Worm (Caenorhabditis elegans): ENCODE data around the gene Y57A10A.31.

Gene Y57A10A.31

DNA sequence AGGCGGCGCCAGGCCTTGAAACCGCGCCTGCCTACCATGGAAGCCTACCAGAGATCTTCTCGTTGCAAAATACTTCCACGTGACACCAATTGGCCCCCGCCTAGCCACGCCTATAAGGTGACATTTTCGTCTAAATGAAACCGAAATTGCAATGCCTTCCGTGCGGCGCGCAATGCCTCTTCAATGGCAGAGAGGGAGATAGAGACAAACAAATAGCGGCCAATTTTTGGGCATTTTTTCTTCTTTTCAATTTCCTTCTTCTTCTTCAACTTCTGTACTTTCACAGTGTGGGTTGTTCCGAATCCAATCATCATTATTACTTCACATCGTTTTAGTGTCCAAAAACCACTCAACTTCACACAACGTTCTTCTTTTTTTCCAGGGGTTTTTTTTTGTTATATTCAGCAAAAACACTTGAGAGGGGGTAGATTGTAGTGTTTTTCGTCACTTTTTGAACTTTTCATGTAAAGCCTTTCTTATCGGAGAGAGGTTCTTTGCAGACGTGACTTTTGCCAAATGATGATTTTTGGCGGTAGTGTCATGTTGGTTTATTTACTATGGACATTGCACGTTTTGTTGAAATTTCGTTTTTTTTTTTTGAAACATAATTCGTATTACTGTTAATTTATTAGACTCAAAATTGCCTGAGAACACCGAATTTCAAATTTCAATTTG is 27.9 kb upstream of the Y57A10A.31 start:
- TF ChIP-seq cog-1 (tag; optimal IDR thresholded peaks at IDR 0.05) (no peak), klf-2 (GFP tag; conservative IDR thresholded peaks at IDR 0.05) (no peak), med-1 (GFP tag; optimal IDR thresholded peaks at IDR 0.05; ENCODE audit: insufficient read depth) (no peak), ztf-23 (GFP tag; IDR thresholded peaks at IDR 0.05) (no peak), flt-1 (GFP tag; IDR thresholded peaks at IDR 0.05) (no peak), T22C8.4 (GFP tag; IDR thresholded peaks at IDR 0.05) (no peak), ref-1 (GFP tag; conservative IDR thresholded peaks at IDR 0.05) (no peak), tab-1 (GFP tag; IDR thresholded peaks at IDR 0.05) (no peak), ztf-29 (GFP tag; IDR thresholded peaks at IDR 0.05) (no peak)

DNA sequence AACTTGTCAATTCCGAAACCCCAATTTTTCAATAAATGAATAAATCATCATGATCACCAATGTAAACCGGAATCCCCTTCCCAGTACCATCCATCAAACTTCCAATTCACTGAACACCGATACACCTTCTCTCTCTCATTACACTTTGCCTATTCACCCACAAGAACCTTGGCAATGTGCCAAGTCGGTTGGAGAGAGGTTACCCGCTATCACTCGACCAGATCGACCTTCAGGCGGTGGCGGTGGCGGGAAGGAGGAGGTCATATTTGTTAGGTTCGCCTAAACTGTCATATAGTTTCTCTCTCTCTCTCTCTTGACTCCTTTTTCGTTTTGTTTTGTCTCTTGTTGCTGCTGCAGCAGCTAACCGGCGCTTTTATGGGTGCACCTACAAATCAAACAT is 26.6 kb upstream of the Y57A10A.31 start:
- no peak for TF ChIP-seq T22C8.4 (GFP tag; IDR thresholded peaks at IDR 0.05)
- no peak for TF ChIP-seq med-1 (GFP tag; optimal IDR thresholded peaks at IDR 0.05; ENCODE audit: insufficient read depth)
- TF ChIP-seq ref-1 (GFP tag; conservative IDR thresholded peaks at IDR 0.05): no peak
- TF ChIP-seq ztf-29 (GFP tag; IDR thresholded peaks at IDR 0.05): no peak
- TF ChIP-seq flt-1 (GFP tag; IDR thresholded peaks at IDR 0.05): no peak; the same call in 1 of the 2 replicates
- no peak for TF ChIP-seq tab-1 (GFP tag; IDR thresholded peaks at IDR 0.05)
- no peak for TF ChIP-seq cog-1 (tag; optimal IDR thresholded peaks at IDR 0.05)
- TF ChIP-seq klf-2 (GFP tag; conservative IDR thresholded peaks at IDR 0.05): no peak
- no peak for TF ChIP-seq ztf-23 (GFP tag; IDR thresholded peaks at IDR 0.05)

ce11 chrII:12263971-12264554 is 25.1 kb upstream of the Y57A10A.31 start, which contains the start of gene faxc-1:
TSS of gene faxc-1 (plus strand) at chrII:12264192.
- TF ChIP-seq ztf-29 (GFP tag; IDR thresholded peaks at IDR 0.05) (no peak), ztf-23 (GFP tag; IDR thresholded peaks at IDR 0.05) (no peak), ref-1 (GFP tag; conservative IDR thresholded peaks at IDR 0.05) (no peak), cog-1 (tag; optimal IDR thresholded peaks at IDR 0.05) (no peak)

ce11 chrII:12264847-12265246 is 24.3 kb upstream of the Y57A10A.31 start:
- no peak for TF ChIP-seq ref-1 (GFP tag; conservative IDR thresholded peaks at IDR 0.05)
- no peak for TF ChIP-seq tab-1 (GFP tag; IDR thresholded peaks at IDR 0.05)
- no peak for TF ChIP-seq med-1 (GFP tag; optimal IDR thresholded peaks at IDR 0.05; ENCODE audit: insufficient read depth)
- TF ChIP-seq klf-2 (GFP tag; conservative IDR thresholded peaks at IDR 0.05): no peak
- no peak for TF ChIP-seq ztf-29 (GFP tag; IDR thresholded peaks at IDR 0.05)
- no peak for TF ChIP-seq ztf-23 (GFP tag; IDR thresholded peaks at IDR 0.05)
- TF ChIP-seq T22C8.4 (GFP tag; IDR thresholded peaks at IDR 0.05): no peak
- no peak for TF ChIP-seq cog-1 (tag; optimal IDR thresholded peaks at IDR 0.05)

DNA sequence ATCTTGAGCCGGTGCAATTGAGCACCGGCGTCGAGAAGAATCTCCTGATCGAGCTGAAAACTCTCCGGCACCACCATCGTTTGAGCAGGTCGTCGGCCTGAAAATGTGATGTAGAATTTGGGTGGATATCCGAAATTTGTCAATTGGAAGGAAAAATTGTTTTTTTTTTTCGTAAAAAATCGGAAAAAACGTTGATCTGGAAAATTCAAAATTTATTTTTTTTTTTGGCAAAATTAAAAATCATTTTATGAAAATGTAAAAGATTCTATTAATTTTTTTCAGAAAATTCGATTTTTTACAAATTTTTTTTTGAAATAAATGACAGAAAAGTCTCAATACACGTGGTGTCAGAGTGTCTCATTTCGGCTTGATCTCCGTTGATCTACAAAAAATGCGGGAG is 23.0 kb upstream of the Y57A10A.31 start, which contains the start of gene tric-1B.1:
TSS of gene tric-1B.1 (minus strand) at position 101 of the 400 bp plus-strand sequence.
- no peak for TF ChIP-seq T22C8.4 (GFP tag; IDR thresholded peaks at IDR 0.05)
- TF ChIP-seq med-1 (GFP tag; optimal IDR thresholded peaks at IDR 0.05; ENCODE audit: insufficient read depth): no peak
- TF ChIP-seq klf-2 (GFP tag; conservative IDR thresholded peaks at IDR 0.05): no peak
- TF ChIP-seq flt-1 (GFP tag; IDR thresholded peaks at IDR 0.05): no peak
- no peak for TF ChIP-seq ref-1 (GFP tag; conservative IDR thresholded peaks at IDR 0.05)
- TF ChIP-seq ztf-23 (GFP tag; IDR thresholded peaks at IDR 0.05): no peak

DNA sequence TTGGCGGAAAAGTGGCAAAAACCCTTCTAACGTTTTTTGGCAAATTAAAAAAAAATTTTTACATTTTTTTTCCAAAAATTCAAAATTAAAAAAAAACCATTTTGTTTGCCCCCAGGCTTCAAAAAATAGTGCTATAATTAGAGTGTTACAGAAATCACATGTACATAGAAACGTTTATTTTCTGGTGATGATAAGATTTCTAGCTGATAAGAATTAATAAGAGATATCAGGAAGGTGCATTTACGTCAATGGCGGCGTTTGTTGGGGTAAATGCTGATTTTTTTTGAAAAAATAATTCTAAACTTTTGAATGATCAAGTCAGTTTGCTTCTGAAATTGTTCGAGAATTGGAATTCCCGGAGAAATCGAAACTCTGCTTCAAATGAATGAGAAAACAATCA is 22.4 kb upstream of the Y57A10A.31 start:
- TF ChIP-seq ref-1 (GFP tag; conservative IDR thresholded peaks at IDR 0.05): no peak
- TF ChIP-seq tab-1 (GFP tag; IDR thresholded peaks at IDR 0.05): no peak
- TF ChIP-seq ztf-29 (GFP tag; IDR thresholded peaks at IDR 0.05): no peak
- TF ChIP-seq cog-1 (tag; optimal IDR thresholded peaks at IDR 0.05): no peak
- TF ChIP-seq ztf-23 (GFP tag; IDR thresholded peaks at IDR 0.05): no peak
- TF ChIP-seq T22C8.4 (GFP tag; IDR thresholded peaks at IDR 0.05): no peak
- no peak for TF ChIP-seq flt-1 (GFP tag; IDR thresholded peaks at IDR 0.05)
- no peak for TF ChIP-seq med-1 (GFP tag; optimal IDR thresholded peaks at IDR 0.05; ENCODE audit: insufficient read depth)

ce11 chrII:12268857-12269256 is 20.3 kb upstream of the Y57A10A.31 start:
- TF ChIP-seq ref-1 (GFP tag; conservative IDR thresholded peaks at IDR 0.05) (no peak), ztf-23 (GFP tag; IDR thresholded peaks at IDR 0.05) (no peak), ztf-29 (GFP tag; IDR thresholded peaks at IDR 0.05) (no peak), tab-1 (GFP tag; IDR thresholded peaks at IDR 0.05) (no peak), T22C8.4 (GFP tag; IDR thresholded peaks at IDR 0.05) (no peak), klf-2 (GFP tag; conservative IDR thresholded peaks at IDR 0.05) (no peak)

ce11 chrII:12274944-12275343 is 14.2 kb upstream of the Y57A10A.31 start, which contains the start of gene Y57A10A.27:
TSS of gene Y57A10A.27 (minus strand) at chrII:12275044.
- no peak for TF ChIP-seq ztf-23 (GFP tag; IDR thresholded peaks at IDR 0.05)
- no peak for TF ChIP-seq T22C8.4 (GFP tag; IDR thresholded peaks at IDR 0.05)
- TF ChIP-seq cog-1 (tag; optimal IDR thresholded peaks at IDR 0.05): no peak
- TF ChIP-seq ref-1 (GFP tag; conservative IDR thresholded peaks at IDR 0.05): no peak
- TF ChIP-seq flt-1 (GFP tag; IDR thresholded peaks at IDR 0.05): no peak
- no peak for TF ChIP-seq tab-1 (GFP tag; IDR thresholded peaks at IDR 0.05)
- no peak for TF ChIP-seq klf-2 (GFP tag; conservative IDR thresholded peaks at IDR 0.05)
- TF ChIP-seq med-1 (GFP tag; optimal IDR thresholded peaks at IDR 0.05; ENCODE audit: insufficient read depth): no peak

DNA sequence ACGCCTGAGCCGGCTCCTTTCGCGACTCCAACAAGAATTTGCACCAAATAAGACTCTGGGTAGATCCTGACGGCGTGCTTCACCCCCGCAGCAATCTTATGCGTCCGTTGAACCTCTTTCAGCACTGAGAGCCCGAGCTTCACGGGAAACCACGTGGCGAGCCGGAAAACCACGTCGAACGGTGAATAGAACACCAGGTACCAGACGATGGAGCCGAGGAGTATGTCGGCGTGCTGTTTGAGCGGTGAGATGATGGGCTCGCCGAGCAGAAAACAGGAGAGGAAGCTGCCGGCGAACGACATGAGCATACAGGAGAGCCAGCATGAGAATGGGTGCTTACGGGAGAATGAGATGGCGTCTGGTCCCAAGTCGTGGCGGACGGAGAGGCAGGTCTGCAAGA is 10.6 kb upstream of the Y57A10A.31 start:
- TF ChIP-seq tab-1 (GFP tag; IDR thresholded peaks at IDR 0.05): no peak
- TF ChIP-seq klf-2 (GFP tag; conservative IDR thresholded peaks at IDR 0.05): no peak
- TF ChIP-seq T22C8.4 (GFP tag; IDR thresholded peaks at IDR 0.05): no peak
- TF ChIP-seq ref-1 (GFP tag; conservative IDR thresholded peaks at IDR 0.05): no peak
- no peak for TF ChIP-seq cog-1 (tag; optimal IDR thresholded peaks at IDR 0.05)
- no peak for TF ChIP-seq ztf-23 (GFP tag; IDR thresholded peaks at IDR 0.05)
- TF ChIP-seq flt-1 (GFP tag; IDR thresholded peaks at IDR 0.05): no peak

ce11 chrII:12279259-12279658 is 9.9 kb upstream of the Y57A10A.31 start, which contains the start of the genes tric-1B.2 and Y57A10A.29:
TSS of gene tric-1B.2 (minus strand) at chrII:12279387.
TSS of gene Y57A10A.29 (plus strand) at chrII:12279561.
- no peak for TF ChIP-seq cog-1 (tag; optimal IDR thresholded peaks at IDR 0.05)
- TF ChIP-seq ztf-29 (GFP tag; IDR thresholded peaks at IDR 0.05): no peak
- no peak for TF ChIP-seq med-1 (GFP tag; optimal IDR thresholded peaks at IDR 0.05; ENCODE audit: insufficient read depth)
- TF ChIP-seq flt-1 (GFP tag; IDR thresholded peaks at IDR 0.05): no peak
- no peak for TF ChIP-seq klf-2 (GFP tag; conservative IDR thresholded peaks at IDR 0.05)
- TF ChIP-seq ztf-23 (GFP tag; IDR thresholded peaks at IDR 0.05): no peak
- no peak for TF ChIP-seq ref-1 (GFP tag; conservative IDR thresholded peaks at IDR 0.05)
- TF ChIP-seq T22C8.4 (GFP tag; IDR thresholded peaks at IDR 0.05): no peak
- no peak for TF ChIP-seq tab-1 (GFP tag; IDR thresholded peaks at IDR 0.05)

Measured in whole organism, midembryonic.